Worm (Caenorhabditis elegans): ENCODE results near the gene F02C12.3.

The F02C12.3 gene

DNA sequence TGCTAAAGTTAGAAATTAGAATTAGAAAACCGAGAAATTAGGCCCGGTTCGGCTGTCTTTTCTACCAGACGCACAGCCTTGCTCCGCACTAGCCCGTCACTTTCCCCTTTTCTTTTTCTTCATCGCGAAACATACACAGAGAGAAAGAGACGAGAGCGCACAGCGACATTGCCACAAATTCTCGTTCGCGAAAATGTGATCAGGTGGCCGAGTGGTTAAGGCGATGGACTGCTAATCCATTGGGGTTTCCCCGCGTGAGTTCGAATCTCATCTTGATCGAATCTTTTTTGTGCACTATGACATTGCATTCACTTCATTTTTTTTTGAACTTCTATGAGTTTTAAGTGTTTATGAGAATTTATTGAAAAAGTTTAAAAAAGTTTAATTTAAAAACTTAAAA, 45.7 kb downstream of the F02C12.3 start (continued):
- TF ChIP-seq snpc-4 (GFP tag; optimal IDR thresholded peaks at IDR 0.05) (peak; percentile 9), snpc-4 (tag; optimal IDR thresholded peaks at IDR 0.05) (peak in 3 of 4 experiments; percentile 31 to 65 (median 41)), athp-1 (tag; optimal IDR thresholded peaks at IDR 0.05) (no peak), egl-18 (GFP tag; IDR thresholded peaks at IDR 0.05) (no peak), Y67H2A.10 (GFP tag; conservative IDR thresholded peaks at IDR 0.05) (no peak), ztf-22 (GFP tag; optimal IDR thresholded peaks at IDR 0.05) (no peak), T07F8.4 (tag; optimal IDR thresholded peaks at IDR 0.05) (peak; percentile 38), attf-6 (GFP tag; IDR thresholded peaks at IDR 0.05) (no peak), B0035.1 (tag; optimal IDR thresholded peaks at IDR 0.05) (no peak), F39B2.1 (GFP tag; IDR thresholded peaks at IDR 0.05) (no peak), ztf-18 (tag; optimal IDR thresholded peaks at IDR 0.05) (peak; percentile 14), nhr-80 (tag; optimal IDR thresholded peaks at IDR 0.05) (peak; percentile 41), die-1 (tag; optimal IDR thresholded peaks at IDR 0.05) (peak; percentile 79), F23B12.7 (tag; optimal IDR thresholded peaks at IDR 0.05; ENCODE audit: insufficient read depth) (peak; percentile 60), akir-1 (GFP tag; optimal IDR thresholded peaks at IDR 0.05) (no peak), B0019.2 (GFP tag; conservative IDR thresholded peaks at IDR 0.05) (no peak), hlh-26 (GFP tag; conservative IDR thresholded peaks at IDR 0.05) (no peak), mcd-1 (GFP tag; IDR thresholded peaks at IDR 0.05) (peak; percentile 65), D2030.7 (GFP tag; IDR thresholded peaks at IDR 0.05) (peak; percentile 83), Y53G8AR.9 (GFP tag; conservative IDR thresholded peaks at IDR 0.05) (0 out of 2 replicates have a peak, but pooled peaks have one; percentile 35), nfya-1 (tag; optimal IDR thresholded peaks at IDR 0.05; ENCODE audit: borderline replicate concordance, insufficient read depth) (no peak), K11D2.4 (GFP tag; IDR thresholded peaks at IDR 0.05) (peak; percentile 60), ets-4 (GFP tag; optimal IDR thresholded peaks at IDR 0.05) (no peak), F22D6.2 (tag; optimal IDR thresholded peaks at IDR 0.05) (no peak), cebp-1 (GFP tag; IDR thresholded peaks at IDR 0.05) (0 out of 2 replicates have a peak, but pooled peaks have one; percentile 9), cebp-1 (tag; optimal IDR thresholded peaks at IDR 0.05) (no peak), cebp-2 (GFP tag; IDR thresholded peaks at IDR 0.05) (no peak), aptf-3 (GFP tag; IDR thresholded peaks at IDR 0.05) (no peak), lin-40 (tag; optimal IDR thresholded peaks at IDR 0.05) (peak; percentile 68), lin-35 (GFP tag; optimal IDR thresholded peaks at IDR 0.05) (peak in 1 of 3 experiments; percentile 42), tbp1 (GFP tag; optimal IDR thresholded peaks at IDR 0.05) (peak; percentile 92), madf-6 (GFP tag; IDR thresholded peaks at IDR 0.05) (no peak; the same call in 1 of the 2 replicates), C06A6.2 (GFP tag; conservative IDR thresholded peaks at IDR 0.05) (0 out of 2 replicates have a peak, but pooled peaks have one; percentile 34), nfya-2 (GFP tag; IDR thresholded peaks at IDR 0.05) (no peak), sptf-2 (GFP tag; optimal IDR thresholded peaks at IDR 0.05) (peak; percentile 6), ceh-58 (GFP tag; IDR thresholded peaks at IDR 0.05) (no peak), nhr-27 (tag; optimal IDR thresholded peaks at IDR 0.05) (no peak), ztf-25 (GFP tag; IDR thresholded peaks at IDR 0.05) (no peak), somi-1 (GFP tag; optimal IDR thresholded peaks at IDR 0.05) (no peak), aptf-2 (GFP tag; conservative IDR thresholded peaks at IDR 0.05) (no peak), ceh-27 (GFP tag; optimal IDR thresholded peaks at IDR 0.05) (peak; percentile 57), repo-1 (tag; optimal IDR thresholded peaks at IDR 0.05) (no peak), tlf-1 (GFP tag; optimal IDR thresholded peaks at IDR 0.05) (no peak), F57C9.4 (tag; optimal IDR thresholded peaks at IDR 0.05) (no peak), hlh-12 (tag; optimal IDR thresholded peaks at IDR 0.05) (no peak), sdz-38 (tag; optimal IDR thresholded peaks at IDR 0.05) (no peak), pbrm-1 (GFP tag; IDR thresholded peaks at IDR 0.05) (peak; percentile 84), Y56A3A.18 (GFP tag; IDR thresholded peaks at IDR 0.05) (peak; percentile 75; the same call in 1 of the 2 replicates), lir-1 (GFP tag; conservative IDR thresholded peaks at IDR 0.05) (no peak)
